Fruit fly (Drosophila melanogaster) whole organism, embryonic: ENCODE data around the gene CG32259.

Experiments used
- C15 ChIP-seq: fragments of 200-800 bp; sonication (Bioruptor generic); IDR thresholded peaks from 3 replicates; pipeline ENCODE4 v1.3.6; 2022; ENCODE audit warnings: missing biosample characterization, missing genetic modification characterization
- CG10274 ChIP-seq: fragments of 200-800 bp; sonication (Bioruptor generic); optimal IDR thresholded peaks from 3 replicates; lab custom pipeline; 2017; ENCODE audit warnings: missing biosample characterization, mild to moderate bottlenecking, missing genetic modification characterization
- CG1233 ChIP-seq: fragments of 200-800 bp; sonication (Bioruptor generic); optimal IDR thresholded peaks from 4 replicates; lab custom pipeline; 2018; ENCODE audit warnings: missing biosample characterization, mild to moderate bottlenecking, missing genetic modification characterization
- CG12744 ChIP-seq: fragments of 200-800 bp; sonication (Bioruptor generic); optimal IDR thresholded peaks from 2 replicates; lab custom pipeline; 2016; ENCODE audit warnings: missing biosample characterization, missing genetic modification characterization
- CG13624 ChIP-seq: fragments of 200-800 bp; sonication (Bioruptor generic); optimal IDR thresholded peaks from 2 replicates; lab custom pipeline; 2016; ENCODE audit warnings: missing biosample characterization, missing genetic modification characterization
- CG15269 ChIP-seq: fragments of 200-800 bp; sonication (Bioruptor generic); optimal IDR thresholded peaks from 2 replicates; lab custom pipeline; 2018; ENCODE audit warnings: missing biosample characterization, mild to moderate bottlenecking, missing genetic modification characterization, moderate library complexity
- CG1603 ChIP-seq: fragments of 200-800 bp; sonication (Bioruptor generic); optimal IDR thresholded peaks from 2 replicates; lab custom pipeline; 2019; ENCODE audit warnings: missing biosample characterization, mild to moderate bottlenecking, missing genetic modification characterization, moderate library complexity
- CG16815 ChIP-seq: fragments of 200-800 bp; sonication (Bioruptor generic); optimal IDR thresholded peaks from 3 replicates; lab custom pipeline; 2017; ENCODE audit warnings: missing biosample characterization, mild to moderate bottlenecking, missing genetic modification characterization
- CG17359 ChIP-seq: fragments of 200-800 bp; sonication (Bioruptor generic); optimal IDR thresholded peaks from 3 replicates; lab custom pipeline; 2018; ENCODE audit warnings: missing biosample characterization, mild to moderate bottlenecking, missing genetic modification characterization, moderate library complexity
- CG1792 ChIP-seq: fragments of 200-800 bp; sonication (Bioruptor generic); optimal IDR thresholded peaks from 2 replicates; lab custom pipeline; 2016; ENCODE audit warnings: missing biosample characterization, missing genetic modification characterization
- CG18476 ChIP-seq: fragments of 200-800 bp; sonication (Bioruptor generic); optimal IDR thresholded peaks from 2 replicates; lab custom pipeline; 2016; ENCODE audit warnings: missing biosample characterization, mild to moderate bottlenecking, missing genetic modification characterization
- CG2889 ChIP-seq: fragments of 200-800 bp; sonication (Bioruptor generic); IDR thresholded peaks from 3 replicates; pipeline ENCODE4 v1.3.6; 2022; ENCODE audit warnings: missing biosample characterization, missing genetic modification characterization
- CG3163 ChIP-seq: fragments of 200-800 bp; sonication (Bioruptor generic); optimal IDR thresholded peaks from 3 replicates; lab custom pipeline; 2016; ENCODE audit warnings: missing biosample characterization, missing genetic modification characterization
- CG3281 ChIP-seq: fragments of 200-800 bp; sonication (Bioruptor generic); optimal IDR thresholded peaks from 3 replicates; lab custom pipeline; 2017; ENCODE audit warnings: missing biosample characterization, mild to moderate bottlenecking, missing genetic modification characterization
- CG42726 ChIP-seq: fragments of 200-800 bp; sonication (Bioruptor generic); IDR thresholded peaks from 2 replicates; pipeline ENCODE4 v1.3.6; 2022; ENCODE audit warnings: missing biosample characterization, missing genetic modification characterization; ENCODE audit not compliant: partially characterized antibody
- CG5953 ChIP-seq: fragments of 200-800 bp; sonication (Bioruptor generic); IDR thresholded peaks from 2 replicates; pipeline ENCODE4 v1.3.6; 2022; ENCODE audit warnings: missing biosample characterization, missing genetic modification characterization
- CG6689 ChIP-seq: fragments of 200-800 bp; sonication (Bioruptor generic); IDR thresholded peaks from 2 replicates; pipeline ENCODE4 v1.3.6; 2022; ENCODE audit warnings: missing biosample characterization, missing genetic modification characterization
- CG6765 ChIP-seq: fragments of 200-800 bp; sonication (Bioruptor generic); optimal IDR thresholded peaks from 3 replicates; lab custom pipeline; 2017; ENCODE audit warnings: missing biosample characterization, mild to moderate bottlenecking, missing genetic modification characterization
- CG6813 ChIP-seq: fragments of 200-800 bp; sonication (Bioruptor generic); optimal IDR thresholded peaks from 2 replicates; lab custom pipeline; 2017; ENCODE audit warnings: missing biosample characterization, missing genetic modification characterization, mild to moderate bottlenecking, moderate library complexity, missing genetic modification reagents
- CG7786 ChIP-seq: fragments of 200-800 bp; sonication (Bioruptor generic); optimal IDR thresholded peaks from 2 replicates; lab custom pipeline; 2016; ENCODE audit warnings: missing biosample characterization, missing genetic modification characterization
- CG7987 ChIP-seq: fragments of 200-800 bp; sonication (Bioruptor generic); optimal IDR thresholded peaks from 2 replicates; lab custom pipeline; 2018; ENCODE audit warnings: missing biosample characterization, mild to moderate bottlenecking, missing genetic modification characterization, moderate library complexity
- CG9609 ChIP-seq: fragments of 200-800 bp; sonication (Bioruptor generic); optimal IDR thresholded peaks from 3 replicates; lab custom pipeline; 2016; ENCODE audit warnings: missing biosample characterization, missing genetic modification characterization
- CTCF ChIP-seq: fragments of 200-800 bp; sonication (Bioruptor generic); optimal IDR thresholded peaks from 2 replicates; lab custom pipeline; 2017; ENCODE audit warnings: missing biosample characterization, mild to moderate bottlenecking, missing genetic modification characterization, moderate library complexity
- Dad ChIP-seq: fragments of 200-800 bp; sonication (Bioruptor generic); optimal IDR thresholded peaks from 3 replicates; lab custom pipeline; 2016; ENCODE audit warnings: missing biosample characterization, missing genetic modification characterization
- Dek ChIP-seq: fragments of 200-800 bp; sonication (Bioruptor generic); optimal IDR thresholded peaks from 3 replicates; lab custom pipeline; 2019; ENCODE audit warnings: missing biosample characterization, mild to moderate bottlenecking, missing genetic modification characterization, moderate library complexity
- Dip2 ChIP-seq: fragments of 200-800 bp; sonication (Bioruptor generic); IDR thresholded peaks from 2 replicates; pipeline ENCODE4 v1.3.6; 2022; ENCODE audit warnings: missing biosample characterization, missing genetic modification characterization
- E2f2 ChIP-seq: fragments of 200-800 bp; sonication (Bioruptor generic); IDR thresholded peaks from 2 replicates; pipeline ENCODE4 v1.3.6; 2022; ENCODE audit warnings: missing biosample characterization, missing genetic modification characterization
- Hand ChIP-seq: fragments of 200-800 bp; sonication (Bioruptor generic); optimal IDR thresholded peaks from 2 replicates; lab custom pipeline; 2017; ENCODE audit warnings: mild to moderate bottlenecking, missing biosample characterization, missing genetic modification reagents, missing genetic modification characterization
- Hr78 ChIP-seq, 2 experiments: fragments of 200-800 bp in 1 of 2; fragments of >200 bp in 1 of 2; sonication (Bioruptor generic) in 1 of 2; optimal IDR thresholded peaks; 2 replicates each; lab custom pipeline; 2017 to 2019; ENCODE audit warnings: missing biosample characterization in 2 of 2, missing genetic modification characterization in 2 of 2, mild to moderate bottlenecking in 1 of 2, moderate library complexity in 1 of 2
- MESR4 ChIP-seq: fragments of 200-800 bp; sonication (Bioruptor generic); optimal IDR thresholded peaks from 2 replicates; lab custom pipeline; 2018; ENCODE audit warnings: missing biosample characterization, mild to moderate bottlenecking, missing genetic modification characterization, moderate library complexity
- Myb ChIP-seq: fragments of 200-800 bp; sonication (Bioruptor generic); optimal IDR thresholded peaks from 2 replicates; lab custom pipeline; 2016; ENCODE audit warnings: missing biosample characterization, missing genetic modification characterization
- PHDP ChIP-seq: fragments of 200-800 bp; sonication (Bioruptor generic); optimal IDR thresholded peaks from 3 replicates; lab custom pipeline; 2018; ENCODE audit warnings: missing biosample characterization, mild to moderate bottlenecking, missing genetic modification characterization, moderate library complexity
- Ptx1 ChIP-seq: fragments of 200-800 bp; sonication (Bioruptor generic); IDR thresholded peaks from 2 replicates; pipeline ENCODE4 v1.3.6; 2022; ENCODE audit warnings: missing biosample characterization, missing genetic modification characterization
- Sin3A ChIP-seq: fragments of >200 bp; optimal IDR thresholded peaks from 2 replicates; lab custom pipeline; 2018
- Xbp1 ChIP-seq: fragments of 200-800 bp; sonication (Bioruptor generic); optimal IDR thresholded peaks from 3 replicates; lab custom pipeline; 2016; ENCODE audit warnings: missing biosample characterization, mild to moderate bottlenecking, missing genetic modification characterization
- caup ChIP-seq: fragments of 200-800 bp; sonication (Bioruptor generic); optimal IDR thresholded peaks from 3 replicates; lab custom pipeline; 2017; ENCODE audit warnings: missing biosample characterization, mild to moderate bottlenecking, missing genetic modification characterization, moderate library complexity; ENCODE audit not compliant: severe bottlenecking
- chm ChIP-seq: fragments of 200-800 bp; sonication (Bioruptor generic); IDR thresholded peaks from 2 replicates; pipeline ENCODE4 v1.3.6; 2022; ENCODE audit warnings: missing biosample characterization, missing genetic modification characterization
- crc ChIP-seq: fragments of 200-800 bp; sonication (Bioruptor generic); optimal IDR thresholded peaks from 2 replicates; lab custom pipeline; 2016; ENCODE audit warnings: missing biosample characterization, missing genetic modification characterization
- disco-r ChIP-seq: fragments of 200-800 bp; sonication (Bioruptor generic); optimal IDR thresholded peaks from 2 replicates; lab custom pipeline; 2016; ENCODE audit warnings: missing biosample characterization, missing genetic modification characterization
- emc ChIP-seq: fragments of 200-800 bp; sonication (Bioruptor generic); optimal IDR thresholded peaks from 2 replicates; lab custom pipeline; 2016; ENCODE audit warnings: missing biosample characterization, missing genetic modification characterization
- en ChIP-seq: fragments of 200-800 bp; sonication (Bioruptor generic); optimal IDR thresholded peaks from 2 replicates; lab custom pipeline; 2016; ENCODE audit warnings: missing biosample characterization, missing genetic modification characterization
- gsb ChIP-seq: fragments of 200-800 bp; sonication (Bioruptor generic); IDR thresholded peaks from 2 replicates; pipeline ENCODE4 v1.3.6; 2022; ENCODE audit warnings: missing biosample characterization, missing genetic modification characterization
- gsb-n ChIP-seq: fragments of 200-800 bp; sonication (Bioruptor generic); optimal IDR thresholded peaks from 3 replicates; lab custom pipeline; 2018; ENCODE audit warnings: missing biosample characterization, mild to moderate bottlenecking, missing genetic modification characterization
- mirr ChIP-seq: fragments of 200-800 bp; sonication (Bioruptor generic); optimal IDR thresholded peaks from 3 replicates; lab custom pipeline; 2018; ENCODE audit warnings: missing biosample characterization, mild to moderate bottlenecking, missing genetic modification characterization
- onecut ChIP-seq: fragments of 200-800 bp; sonication (Bioruptor generic); IDR thresholded peaks from 2 replicates; pipeline ENCODE4 v1.3.6; 2022; ENCODE audit warnings: missing biosample characterization, missing genetic modification characterization
- otp ChIP-seq: fragments of 200-800 bp; sonication (Bioruptor generic); IDR thresholded peaks from 3 replicates; pipeline ENCODE4, ENCODE4 v1.3.6; 2022; ENCODE audit warnings: missing biosample characterization, missing genetic modification characterization
- pfk ChIP-seq: fragments of 200-800 bp; sonication (Bioruptor generic); optimal IDR thresholded peaks from 2 replicates; lab custom pipeline; 2018; ENCODE audit warnings: missing biosample characterization, mild to moderate bottlenecking, missing genetic modification characterization, moderate library complexity
- psq ChIP-seq: fragments of 200-800 bp; sonication (Bioruptor generic); optimal IDR thresholded peaks from 2 replicates; lab custom pipeline; 2017; ENCODE audit warnings: missing biosample characterization, missing genetic modification characterization
- pum ChIP-seq: fragments of 200-800 bp; sonication (Bioruptor generic); optimal IDR thresholded peaks from 2 replicates; lab custom pipeline; 2016; ENCODE audit warnings: missing biosample characterization, missing genetic modification characterization
- scrt ChIP-seq: fragments of 200-800 bp; sonication (Bioruptor generic); optimal IDR thresholded peaks from 2 replicates; lab custom pipeline; 2018; ENCODE audit warnings: missing biosample characterization, mild to moderate bottlenecking, missing genetic modification characterization, moderate library complexity
- tx ChIP-seq: fragments of 200-800 bp; sonication (Bioruptor generic); optimal IDR thresholded peaks from 2 replicates; lab custom pipeline; 2016; ENCODE audit warnings: missing biosample characterization, missing genetic modification characterization
- zfh2 ChIP-seq: fragments of 200-800 bp; sonication (Bioruptor generic); optimal IDR thresholded peaks from 2 replicates; lab custom pipeline; 2016; ENCODE audit warnings: missing biosample characterization, missing genetic modification characterization

CG32259 gene

DNA sequence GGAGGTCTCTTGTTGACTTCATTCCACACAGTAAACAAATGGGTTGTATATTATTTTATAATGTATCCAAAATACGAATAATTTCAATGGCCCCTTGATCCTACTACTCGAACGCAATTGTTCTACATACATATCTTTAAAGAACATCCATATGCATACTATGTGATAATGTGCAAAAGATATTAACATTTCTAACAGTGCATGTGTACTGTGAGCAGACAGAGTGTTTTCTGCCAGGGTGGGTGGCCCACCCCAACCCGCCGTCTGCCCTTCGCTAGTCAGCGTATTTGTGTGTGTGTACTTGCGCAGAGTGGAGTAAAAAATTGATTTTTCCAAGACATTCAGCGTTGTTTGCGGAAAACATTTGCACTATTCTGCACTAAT, 1.8 kb downstream of the CG32259 start (continued):
- TF ChIP-seq Hr78 (GFP tag; optimal IDR thresholded peaks at IDR 0.05; lab: Kevin White, UChicago) (no peak), gsb (GFP tag; lab: Robert Waterston, UW) (no peak), CG6765 (GFP tag; lab: Kevin White, UChicago) (no peak), onecut (GFP tag; lab: Robert Waterston, UW) (peak; percentile 97), emc (GFP tag; lab: Kevin White, UChicago) (no peak), PHDP (tag; lab: Kevin White, UChicago) (peak; percentile 69), Myb (GFP tag; lab: Kevin White, UChicago) (no peak), scrt (GFP tag; lab: Kevin White, UChicago) (no peak), CG7987 (GFP tag; lab: Kevin White, UChicago) (peak; percentile 14), chm (GFP tag; lab: Robert Waterston, UW) (no peak; the same call in 1 of the 2 replicates), CG18476 (GFP tag; lab: Kevin White, UChicago) (no peak), otp (GFP tag; lab: Robert Waterston, UW) (peak; percentile 64; the same call in 1 of the 3 replicates), CG1233 (GFP tag; lab: Kevin White, UChicago) (peak; percentile 15), MESR4 (no peak), psq (GFP tag; lab: Kevin White, UChicago) (no peak), Dip2 (no peak), CG42726 (GFP tag; lab: Robert Waterston, UW) (no peak), CG3163 (GFP tag; lab: Kevin White, UChicago) (no peak), gsb-n (tag; lab: Kevin White, UChicago) (no peak), mirr (GFP tag; lab: Kevin White, UChicago) (no peak), CG6689 (GFP tag; lab: Robert Waterston, UW) (peak; percentile 70), CG3281 (no peak), CG15269 (tag; lab: Kevin White, UChicago) (peak; percentile 20), Dek (tag; lab: Kevin White, UChicago) (peak; percentile 26), Sin3A (lab: Kevin White, UChicago) (no peak), en (no peak), CG16815 (GFP tag; lab: Kevin White, UChicago) (no peak), CG12744 (no peak), tx (GFP tag; lab: Kevin White, UChicago) (no peak), CG6813 (GFP tag; lab: Kevin White, UChicago) (peak; percentile 61), C15 (GFP tag; lab: Robert Waterston, UW) (no peak), pfk (GFP tag; lab: Kevin White, UChicago) (no peak), Xbp1 (GFP tag; lab: Kevin White, UChicago) (peak; percentile 64), CG13624 (GFP tag; lab: Kevin White, UChicago) (no peak), disco-r (GFP tag; lab: Kevin White, UChicago) (no peak), pum (GFP tag; lab: Kevin White, UChicago) (no peak), CG1792 (GFP tag; lab: Kevin White, UChicago) (no peak), caup (GFP tag; lab: Kevin White, UChicago) (peak; percentile 62), Ptx1 (GFP tag; lab: Robert Waterston, UW) (peak; percentile 78), CTCF (GFP tag; lab: Kevin White, UChicago) (no peak), CG1603 (tag; lab: Kevin White, UChicago) (peak; percentile 90), E2f2 (GFP tag; lab: Robert Waterston, UW) (no peak), CG2889 (GFP tag; lab: Robert Waterston, UW) (peak; percentile 31; the same call in 1 of the 3 replicates), Hand (GFP tag; lab: Kevin White, UChicago) (no peak), CG5953 (GFP tag; lab: Robert Waterston, UW) (peak; percentile 72; the same call in 1 of the 2 replicates), Dad (no peak), CG7786 (GFP tag; lab: Kevin White, UChicago) (peak; percentile 26), crc (GFP tag; lab: Kevin White, UChicago) (no peak), CG17359 (tag; lab: Kevin White, UChicago) (peak; percentile 75), CG10274 (no peak), CG9609 (GFP tag; lab: Kevin White, UChicago) (peak; percentile 45), zfh2 (no peak)
